Worm (Caenorhabditis elegans) whole organism, young adult: ENCODE data around the gene acdh-7.

Experiments
- C17E4.6 ChIP-seq: fragments of 200-800 bp; sonication (Bioruptor generic); IDR thresholded peaks from 2 replicates; pipeline ENCODE4 v1.3.6; 2022; ENCODE audit warnings: missing genetic modification reagents, missing genetic modification characterization, missing compliant biosample characterization
- F23B12.7 ChIP-seq: sonication (generic microtip); optimal IDR thresholded peaks from 2 replicates; lab custom pipeline; 2017; ENCODE audit warnings: missing genetic modification characterization, mild to moderate bottlenecking, missing compliant biosample characterization, antibody characterized with exemption, moderate library complexity; ENCODE audit not compliant: insufficient read depth
- F37B4.10 ChIP-seq: fragments of 200-800 bp; sonication (Bioruptor generic); IDR thresholded peaks from 2 replicates; pipeline ENCODE4 v1.3.6; 2022; ENCODE audit warnings: missing genetic modification characterization, missing compliant biosample characterization
- F49E8.2 ChIP-seq: sonication (generic microtip); optimal IDR thresholded peaks from 3 replicates; lab custom pipeline; 2017; ENCODE audit warnings: missing genetic modification characterization, mild to moderate bottlenecking, missing compliant biosample characterization, antibody characterized with exemption, moderate library complexity; ENCODE audit not compliant: insufficient read depth
- F52B5.7 ChIP-seq: sonication (generic microtip); optimal IDR thresholded peaks from 2 replicates; lab custom pipeline; 2016; ENCODE audit warnings: mild to moderate bottlenecking, missing genetic modification characterization, missing compliant biosample characterization
- Y53G8AR.9 ChIP-seq: fragments of 200-800 bp; sonication (Bioruptor generic); conservative IDR thresholded peaks from 2 replicates; pipeline ENCODE4 v1.3.6; 2022; ENCODE audit warnings: missing genetic modification reagents, missing genetic modification characterization, missing compliant biosample characterization
- Y56A3A.18 ChIP-seq: fragments of 200-800 bp; sonication (Bioruptor generic); IDR thresholded peaks from 2 replicates; pipeline ENCODE4 v1.3.6; 2022; ENCODE audit warnings: missing genetic modification reagents, missing genetic modification characterization, missing compliant biosample characterization
- Y79H2A.3 ChIP-seq: fragments of 200-800 bp; sonication (Bioruptor generic); conservative IDR thresholded peaks from 2 replicates; pipeline ENCODE4 v1.3.6; 2022; ENCODE audit warnings: missing genetic modification reagents, missing genetic modification characterization, missing compliant biosample characterization
- aptf-3 ChIP-seq: fragments of 200-800 bp; sonication (Bioruptor generic); IDR thresholded peaks from 2 replicates; pipeline ENCODE4 v1.3.6; 2022; ENCODE audit warnings: missing genetic modification characterization, missing compliant biosample characterization
- atf-7 ChIP-seq: sonication (generic microtip); optimal IDR thresholded peaks from 2 replicates; lab custom pipeline; 2017; ENCODE audit warnings: mild to moderate bottlenecking, missing genetic modification characterization, missing compliant biosample characterization
- attf-5 ChIP-seq: fragments of 200-800 bp; sonication (Bioruptor generic); optimal IDR thresholded peaks from 2 replicates; lab custom pipeline; 2018; ENCODE audit warnings: mild to moderate bottlenecking, missing genetic modification characterization, missing compliant biosample characterization
- attf-6 ChIP-seq: fragments of 200-800 bp; sonication (Bioruptor generic); IDR thresholded peaks from 2 replicates; pipeline ENCODE4 v1.3.6; 2022; ENCODE audit warnings: missing genetic modification reagents, missing genetic modification characterization, missing compliant biosample characterization
- ceh-58 ChIP-seq: fragments of 200-800 bp; sonication (Bioruptor generic); IDR thresholded peaks from 2 replicates; pipeline ENCODE4 v1.3.6; 2022; ENCODE audit warnings: missing genetic modification characterization, missing compliant biosample characterization
- ceh-79 ChIP-seq: sonication (generic microtip); optimal IDR thresholded peaks from 2 replicates; lab custom pipeline; 2017; ENCODE audit warnings: mild to moderate bottlenecking, missing genetic modification characterization, missing compliant biosample characterization
- dpff-1 ChIP-seq: sonication (generic microtip); optimal IDR thresholded peaks from 2 replicates; lab custom pipeline; 2017; ENCODE audit warnings: mild to moderate bottlenecking, missing genetic modification characterization, missing compliant biosample characterization
- egl-44 ChIP-seq: fragments of 200-800 bp; sonication (Bioruptor generic); IDR thresholded peaks from 2 replicates; pipeline ENCODE4 v1.3.6; 2022; ENCODE audit warnings: missing genetic modification reagents, missing genetic modification characterization, missing compliant biosample characterization
- egrh-3 ChIP-seq: fragments of 200-800 bp; sonication (Bioruptor generic); IDR thresholded peaks from 2 replicates; pipeline ENCODE4 v1.3.6; 2022; ENCODE audit warnings: missing genetic modification reagents, missing genetic modification characterization, missing compliant biosample characterization
- ekl-4 ChIP-seq: fragments of 200-800 bp; sonication (Bioruptor generic); IDR thresholded peaks from 2 replicates; pipeline ENCODE4 v1.3.6; 2022; ENCODE audit warnings: missing genetic modification reagents, missing genetic modification characterization, missing compliant biosample characterization
- hlh-12 ChIP-seq: sonication (generic microtip); optimal IDR thresholded peaks from 2 replicates; lab custom pipeline; 2016; ENCODE audit warnings: missing genetic modification characterization, missing compliant biosample characterization
- hlh-26 ChIP-seq: fragments of 200-800 bp; sonication (Bioruptor generic); conservative IDR thresholded peaks from 2 replicates; pipeline ENCODE4 v1.3.6; 2022; ENCODE audit warnings: missing genetic modification reagents, missing genetic modification characterization, missing compliant biosample characterization
- let-526 ChIP-seq: fragments of 200-800 bp; sonication (Bioruptor generic); IDR thresholded peaks from 2 replicates; pipeline ENCODE4 v1.3.6; 2022; ENCODE audit warnings: missing genetic modification reagents, missing genetic modification characterization, missing compliant biosample characterization
- let-607 ChIP-seq, 2 experiments: fragments of 200-800 bp in 1 of 2; sonication (Bioruptor generic) in 1 of 2; sonication (generic microtip) in 1 of 2; optimal IDR thresholded peaks; 2 replicates each; lab custom pipeline; 2016 to 2018; ENCODE audit warnings: mild to moderate bottlenecking in 2 of 2, missing compliant biosample characterization in 2 of 2, missing genetic modification characterization in 2 of 2, moderate library complexity in 2 of 2, missing genotype in 1 of 2
- lin-26 ChIP-seq: fragments of 200-800 bp; sonication (Bioruptor generic); IDR thresholded peaks from 2 replicates; pipeline ENCODE4 v1.3.6; 2022; ENCODE audit warnings: missing genetic modification reagents, missing genetic modification characterization, missing compliant biosample characterization
- lin-35 ChIP-seq, 3 experiments: fragments of 150-350 bp in 2 of 3; sonication (generic microtip) in 1 of 3; optimal IDR thresholded peaks; 2 replicates each; lab custom pipeline; 2014 to 2018; ENCODE audit warnings: missing biosample characterization in 3 of 3, missing genetic modification characterization in 3 of 3, missing genetic modification reagents in 3 of 3
- nfya-2 ChIP-seq: fragments of 200-800 bp; sonication (Bioruptor generic); IDR thresholded peaks from 2 replicates; pipeline ENCODE4 v1.3.6; 2022; ENCODE audit warnings: missing genetic modification reagents, missing genetic modification characterization, missing compliant biosample characterization
- nfyb-1 ChIP-seq: fragments of 200-800 bp; sonication (Bioruptor generic); IDR thresholded peaks from 2 replicates; pipeline ENCODE4 v1.3.6; 2022; ENCODE audit warnings: missing genetic modification reagents, missing genetic modification characterization, missing compliant biosample characterization
- nhr-120 ChIP-seq: fragments of 200-800 bp; sonication (Bioruptor generic); IDR thresholded peaks from 2 replicates; pipeline ENCODE4 v1.3.6; 2022; ENCODE audit warnings: missing genetic modification characterization, missing compliant biosample characterization
- nhr-27 ChIP-seq: fragments of 200-800 bp; sonication (Bioruptor generic); optimal IDR thresholded peaks from 2 replicates; lab custom pipeline; 2018; ENCODE audit warnings: mild to moderate bottlenecking, missing genetic modification characterization, moderate library complexity, missing compliant biosample characterization
- nhr-80 ChIP-seq: sonication (generic microtip); optimal IDR thresholded peaks from 2 replicates; lab custom pipeline; 2016; ENCODE audit warnings: missing genetic modification characterization, missing compliant biosample characterization
- rcor-1 ChIP-seq: fragments of 200-800 bp; sonication (Bioruptor generic); IDR thresholded peaks from 2 replicates; pipeline ENCODE4 v1.3.6; 2022; ENCODE audit warnings: missing genetic modification reagents, missing genetic modification characterization, missing compliant biosample characterization
- rec-8 ChIP-seq, 2 experiments: sonication (generic microtip); optimal IDR thresholded peaks; 2 replicates each; lab custom pipeline; 2016; ENCODE audit warnings: mild to moderate bottlenecking in 2 of 2, missing genetic modification characterization in 2 of 2, missing genetic modification reagents in 2 of 2, missing genotype in 2 of 2, missing biosample characterization in 1 of 2, missing compliant biosample characterization in 1 of 2, moderate library complexity in 1 of 2
- rpc-1 ChIP-seq, 2 experiments: fragments of 150-350 bp in 1 of 2; sonication (generic microtip) in 1 of 2; optimal IDR thresholded peaks; 2 replicates each; lab custom pipeline; 2014 to 2018; ENCODE audit warnings: missing biosample characterization in 1 of 2, missing genetic modification characterization in 1 of 2, missing genetic modification reagents in 1 of 2, missing genotype in 1 of 2
- sdz-38 ChIP-seq: sonication (generic microtip); optimal IDR thresholded peaks from 2 replicates; lab custom pipeline; 2016; ENCODE audit warnings: missing genotype, missing genetic modification characterization, missing compliant biosample characterization
- snpc-3.4 ChIP-seq: sonication (generic microtip); optimal IDR thresholded peaks from 2 replicates; lab custom pipeline; 2017; ENCODE audit warnings: missing genetic modification characterization, mild to moderate bottlenecking, missing compliant biosample characterization, antibody characterized with exemption, moderate library complexity, missing genotype, missing genetic modification reagents
- sptf-2 ChIP-seq: fragments of 200-800 bp; sonication (Bioruptor generic); optimal IDR thresholded peaks from 2 replicates; lab custom pipeline; 2018; ENCODE audit warnings: mild to moderate bottlenecking, missing genetic modification characterization, missing compliant biosample characterization
- tlf-1 ChIP-seq: fragments of 200-800 bp; sonication (Bioruptor generic); optimal IDR thresholded peaks from 2 replicates; lab custom pipeline; 2018; ENCODE audit warnings: mild to moderate bottlenecking, missing genetic modification characterization, missing compliant biosample characterization
- unc-130 ChIP-seq: sonication (generic microtip); optimal IDR thresholded peaks from 2 replicates; lab custom pipeline; 2016; ENCODE audit warnings: missing genetic modification reagents, missing genetic modification characterization, missing compliant biosample characterization
- ztf-18 ChIP-seq: sonication (generic microtip); optimal IDR thresholded peaks from 2 replicates; lab custom pipeline; 2016; ENCODE audit warnings: missing genotype, mild to moderate bottlenecking, missing genetic modification characterization, missing compliant biosample characterization
- ztf-25 ChIP-seq: fragments of 200-800 bp; sonication (Bioruptor generic); IDR thresholded peaks from 2 replicates; pipeline ENCODE4 v1.3.6; 2022; ENCODE audit warnings: missing genetic modification reagents, missing genetic modification characterization, missing compliant biosample characterization
- ztf-26 ChIP-seq: sonication (generic microtip); optimal IDR thresholded peaks from 2 replicates; lab custom pipeline; 2017; ENCODE audit warnings: missing genetic modification characterization, missing compliant biosample characterization
- ztf-28 ChIP-seq: fragments of 200-800 bp; sonication (Bioruptor generic); IDR thresholded peaks from 2 replicates; pipeline ENCODE4 v1.3.6; 2022; ENCODE audit warnings: missing genetic modification reagents, missing genetic modification characterization, missing compliant biosample characterization
- ztf-3 ChIP-seq: fragments of 200-800 bp; sonication (Bioruptor generic); optimal IDR thresholded peaks from 2 replicates; lab custom pipeline; 2018; ENCODE audit warnings: mild to moderate bottlenecking, missing genetic modification characterization, missing compliant biosample characterization
- ztf-6 ChIP-seq: fragments of 200-800 bp; sonication (Bioruptor generic); IDR thresholded peaks from 2 replicates; pipeline ENCODE4 v1.3.6; 2022; ENCODE audit warnings: missing genetic modification reagents, missing genetic modification characterization, missing compliant biosample characterization

The acdh-7 gene

DNA sequence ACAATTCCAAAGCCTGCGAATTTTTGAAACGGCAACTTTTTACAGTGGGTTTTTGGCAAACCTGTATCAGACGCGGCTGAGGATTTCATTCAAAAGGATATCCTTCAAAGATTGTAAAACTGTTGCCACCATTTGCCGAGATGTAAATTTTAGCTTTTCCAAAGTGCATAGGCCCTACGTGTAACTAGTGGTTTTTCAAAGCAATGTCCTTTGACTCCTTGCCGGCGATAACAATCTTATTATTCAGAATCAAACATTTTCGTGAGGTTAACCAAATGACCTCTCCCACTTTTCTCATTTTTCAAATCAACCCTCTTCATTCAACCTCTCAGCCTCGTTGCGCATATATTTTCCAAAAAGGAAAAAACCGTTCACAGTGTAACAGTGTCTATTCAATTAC lies 14.4 kb upstream of the acdh-7 start, which contains the start of gene T25G12.3:
Gene T25G12.3 (plus strand): TSS at position 301 of the 400 bp plus-strand sequence.
- TF ChIP-seq hlh-12 (tag; lab: Kevin White, UChicago) (no peak), ceh-79 (tag; lab: Kevin White, UChicago) (no peak), Y53G8AR.9 (GFP tag; lab: Robert Waterston, UW) (no peak), nhr-120 (GFP tag; lab: Robert Waterston, UW) (no peak), lin-26 (no peak), egrh-3 (no peak), Y56A3A.18 (no peak), ztf-6 (GFP tag; lab: Robert Waterston, UW) (no peak), attf-5 (GFP tag; lab: Kevin White, UChicago) (no peak), lin-35 (GFP tag; optimal IDR thresholded peaks at IDR 0.05; lab: Kevin White, UChicago) (no peak), ztf-28 (GFP tag; lab: Robert Waterston, UW) (no peak), unc-130 (GFP tag; lab: Kevin White, UChicago) (no peak), F23B12.7 (tag; lab: Kevin White, UChicago) (no peak)

DNA sequence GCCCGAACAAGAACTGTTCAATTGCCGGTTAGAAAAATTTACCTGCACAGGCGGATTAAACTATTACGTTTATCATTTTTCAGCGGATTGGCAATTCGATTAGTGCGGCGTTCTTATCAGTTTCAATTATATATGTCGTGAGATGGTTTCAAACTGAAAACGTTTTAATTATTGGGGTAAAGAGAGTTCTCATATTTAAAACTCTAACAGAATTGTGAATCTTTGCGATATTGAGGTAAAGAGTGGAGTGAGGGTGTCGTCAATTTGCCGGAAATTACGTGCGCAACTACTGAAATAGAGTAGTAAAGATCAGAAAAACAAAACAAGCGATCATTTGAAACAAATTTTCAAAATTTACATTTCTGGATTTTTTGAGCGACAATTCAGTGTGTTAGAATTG lies 13.2 kb upstream of the acdh-7 start, which contains the start of gene T25G12.6:
Gene T25G12.6 (minus strand): TSS at position 101 of the 400 bp plus-strand sequence.
- TF ChIP-seq Y56A3A.18 = no peak
- no peak for TF ChIP-seq ztf-18 (tag; lab: Kevin White, UChicago)
- TF ChIP-seq aptf-3 = no peak
- no peak for TF ChIP-seq atf-7 (tag; lab: Kevin White, UChicago)
- TF ChIP-seq sptf-2 (GFP tag; lab: Kevin White, UChicago) = no peak
- TF ChIP-seq nhr-27 (tag; lab: Kevin White, UChicago) = no peak
- no peak for TF ChIP-seq ceh-79 (tag; lab: Kevin White, UChicago)
- no peak for TF ChIP-seq let-607 (tag; optimal IDR thresholded peaks at IDR 0.05; lab: Kevin White, UChicago)
- TF ChIP-seq dpff-1 = no peak
- TF ChIP-seq hlh-26 (GFP tag; lab: Robert Waterston, UW) = no peak
- TF ChIP-seq rcor-1 (GFP tag; lab: Robert Waterston, UW) = no peak
- no peak for TF ChIP-seq sdz-38 (tag; lab: Kevin White, UChicago)
- no peak for TF ChIP-seq let-526 (GFP tag; lab: Robert Waterston, UW)
- TF ChIP-seq ztf-3 (GFP tag; lab: Kevin White, UChicago) = no peak
- TF ChIP-seq rec-8 (tag; optimal IDR thresholded peaks at IDR 0.05; lab: Kevin White, UChicago) = no peak
- TF ChIP-seq nhr-80 (tag; lab: Kevin White, UChicago) = no peak
- TF ChIP-seq rpc-1 (optimal IDR thresholded peaks at IDR 0.05; lab: Kevin White, UChicago) = no peak
- no peak for TF ChIP-seq rpc-1 (tag; optimal IDR thresholded peaks at IDR 0.05; lab: Kevin White, UChicago)
- TF ChIP-seq egl-44 (GFP tag; lab: Robert Waterston, UW) = no peak
- no peak for TF ChIP-seq unc-130 (GFP tag; lab: Kevin White, UChicago)
- no peak for TF ChIP-seq F52B5.7 (tag; lab: Kevin White, UChicago)

DNA sequence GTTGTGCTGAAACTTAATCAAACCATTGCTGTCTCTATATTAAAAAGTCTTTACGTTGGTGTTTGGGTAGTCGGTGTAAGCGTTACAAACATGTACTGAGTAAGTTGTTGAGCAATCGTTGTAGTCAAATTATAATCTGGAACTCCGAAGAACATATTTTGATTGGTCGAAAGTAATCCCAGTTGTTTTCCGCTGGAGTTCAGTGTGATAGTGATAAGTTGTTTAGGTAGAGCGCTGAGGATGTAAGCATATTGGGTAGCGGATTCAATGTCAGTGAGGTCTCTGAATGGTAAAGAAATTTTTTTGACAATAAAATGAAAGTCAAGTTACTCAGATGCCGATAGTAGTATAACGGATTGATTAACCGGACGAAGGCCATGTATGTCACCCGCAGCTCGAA lies 10.5 kb upstream of the acdh-7 start:
- TF ChIP-seq F49E8.2 (tag; lab: Kevin White, UChicago) (no peak), F23B12.7 (tag; lab: Kevin White, UChicago) (no peak), lin-35 (GFP tag; optimal IDR thresholded peaks at IDR 0.05; lab: Kevin White, UChicago) (no peak), ztf-25 (no peak), ceh-58 (GFP tag; lab: Robert Waterston, UW) (no peak), nfyb-1 (no peak), let-526 (GFP tag; lab: Robert Waterston, UW) (no peak), tlf-1 (GFP tag; lab: Kevin White, UChicago) (no peak), ztf-26 (tag; lab: Kevin White, UChicago) (no peak), dpff-1 (no peak), ekl-4 (no peak), Y79H2A.3 (no peak), F37B4.10 (GFP tag; lab: Robert Waterston, UW) (no peak), snpc-3.4 (tag; lab: Kevin White, UChicago) (no peak), attf-6 (no peak), nfya-2 (no peak), C17E4.6 (GFP tag; lab: Robert Waterston, UW) (no peak)
